Worm (Caenorhabditis elegans): Measurements from ENCODE around the gene irld-67.
A peak's percentile ranks its signal among the peaks of the same experiment; 100 is the strongest.

Gene irld-67

DNA sequence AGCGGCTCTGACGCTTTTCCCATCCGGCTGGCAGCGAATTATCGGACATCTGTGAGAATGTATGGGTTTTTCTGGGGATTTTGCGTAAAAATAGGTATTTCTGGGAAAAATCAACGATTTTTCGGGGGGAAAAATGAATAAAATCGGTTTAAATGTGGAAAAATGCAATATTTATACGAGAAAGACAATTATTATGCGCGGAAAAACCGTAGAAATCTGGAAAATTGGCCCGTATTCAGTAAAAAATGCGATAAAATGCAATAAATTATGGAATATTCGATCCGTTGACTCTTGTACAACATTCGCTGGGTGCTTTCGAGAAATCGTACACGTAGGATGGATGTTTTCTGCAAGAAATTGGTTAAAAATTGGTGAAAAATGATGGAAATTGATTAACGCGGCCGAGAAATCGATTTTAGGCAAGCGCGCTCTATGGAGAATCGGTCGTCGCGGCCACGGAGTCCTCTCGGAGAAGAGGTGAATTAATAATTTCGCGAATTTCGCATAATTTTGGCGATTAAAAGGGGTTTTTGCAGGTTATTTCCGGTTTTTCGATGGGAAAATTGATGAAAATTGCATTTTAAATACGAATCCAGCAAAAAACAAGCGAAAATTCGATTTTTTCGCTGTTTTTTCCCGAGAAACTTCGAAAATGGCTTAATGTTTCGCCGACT, 45.2 kb downstream of the irld-67 start, which contains the start of gene pinn-1 (continued):
- TF ChIP-seq akir-1 (GFP tag; optimal IDR thresholded peaks at IDR 0.05): no peak
- no peak for TF ChIP-seq mxl-1 (tag; optimal IDR thresholded peaks at IDR 0.05)
- peak; percentile 59 for TF ChIP-seq ceh-79 (tag; optimal IDR thresholded peaks at IDR 0.05)
- TF ChIP-seq Y53F4B.3 (GFP tag; IDR thresholded peaks at IDR 0.05): peak; percentile 10; the same call in 1 of the 2 replicates
- TF ChIP-seq F52B5.7 (tag; optimal IDR thresholded peaks at IDR 0.05): peak; percentile 72
- 0 out of 2 replicates have a peak, but pooled peaks have one; percentile 37 for TF ChIP-seq C17E4.6 (GFP tag; IDR thresholded peaks at IDR 0.05)
- no peak for TF ChIP-seq nhr-27 (tag; optimal IDR thresholded peaks at IDR 0.05)
- TF ChIP-seq hmg-20 (GFP tag; IDR thresholded peaks at IDR 0.05): no peak
- TF ChIP-seq cebp-1 (GFP tag; IDR thresholded peaks at IDR 0.05): peak; percentile 37; the same call in 1 of the 2 replicates
- peak; percentile 75 for TF ChIP-seq cebp-1 (tag; optimal IDR thresholded peaks at IDR 0.05)
- TF ChIP-seq unc-62 (GFP tag; optimal IDR thresholded peaks at IDR 0.05): no peak
- peak; percentile 52 for TF ChIP-seq efl-1 (GFP tag; optimal IDR thresholded peaks at IDR 0.05)
- TF ChIP-seq madf-6 (GFP tag; IDR thresholded peaks at IDR 0.05): peak; percentile 83
- peak; percentile 30 for TF ChIP-seq ztf-22 (GFP tag; optimal IDR thresholded peaks at IDR 0.05)
- TF ChIP-seq ceh-100 (GFP tag; IDR thresholded peaks at IDR 0.05): peak; percentile 85
- TF ChIP-seq B0019.2 (GFP tag; conservative IDR thresholded peaks at IDR 0.05): peak; percentile 63; the same call in 1 of the 2 replicates
- TF ChIP-seq nfya-1 (tag; optimal IDR thresholded peaks at IDR 0.05; ENCODE audit: borderline replicate concordance, insufficient read depth): no peak
- TF ChIP-seq ekl-4 (GFP tag; IDR thresholded peaks at IDR 0.05): peak; percentile 68
- peak; percentile 62 for TF ChIP-seq sptf-2 (GFP tag; optimal IDR thresholded peaks at IDR 0.05)
- TF ChIP-seq K11D2.4 (GFP tag; IDR thresholded peaks at IDR 0.05): peak; percentile 89
- TF ChIP-seq mcd-1 (GFP tag; IDR thresholded peaks at IDR 0.05): peak; percentile 99
- 0 out of 2 replicates have a peak, but pooled peaks have one; percentile 71 for TF ChIP-seq cebp-2 (GFP tag; IDR thresholded peaks at IDR 0.05)
- TF ChIP-seq bed-2 (GFP tag; IDR thresholded peaks at IDR 0.05): peak; percentile 97
- peak; percentile 56 for TF ChIP-seq repo-1 (tag; optimal IDR thresholded peaks at IDR 0.05)
- peak; percentile 85 for TF ChIP-seq madf-3 (GFP tag; IDR thresholded peaks at IDR 0.05)
- peak; percentile 86 for TF ChIP-seq chd-7 (tag; optimal IDR thresholded peaks at IDR 0.05)
- peak; percentile 31 for TF ChIP-seq snpc-3.4 (tag; optimal IDR thresholded peaks at IDR 0.05)
- no peak for TF ChIP-seq Y79H2A.3 (GFP tag; conservative IDR thresholded peaks at IDR 0.05)
- TF ChIP-seq ceh-91 (GFP tag; IDR thresholded peaks at IDR 0.05): peak; percentile 79
- TF ChIP-seq Y56A3A.18 (GFP tag; IDR thresholded peaks at IDR 0.05): 0 out of 2 replicates have a peak, but pooled peaks have one; percentile 48
- no peak for TF ChIP-seq die-1 (tag; optimal IDR thresholded peaks at IDR 0.05)
- TF ChIP-seq F57C9.4 (tag; optimal IDR thresholded peaks at IDR 0.05): peak; percentile 61
- no peak for TF ChIP-seq dpff-1 (tag; optimal IDR thresholded peaks at IDR 0.05)
- peak; percentile 47 for TF ChIP-seq dpl-1 (GFP tag; optimal IDR thresholded peaks at IDR 0.05)
- TF ChIP-seq hmg-1.2 (GFP tag; IDR thresholded peaks at IDR 0.05): peak; percentile 58
- TF ChIP-seq madf-10 (tag; optimal IDR thresholded peaks at IDR 0.05): peak; percentile 69
- TF ChIP-seq lsl-1 (GFP tag; optimal IDR thresholded peaks at IDR 0.05): peak; percentile 73
- no peak for TF ChIP-seq C06A6.2 (GFP tag; conservative IDR thresholded peaks at IDR 0.05)
- peak; percentile 94 for TF ChIP-seq dox-1 (GFP tag; IDR thresholded peaks at IDR 0.05)
- TF ChIP-seq let-607 (tag; optimal IDR thresholded peaks at IDR 0.05): no peak
- TF ChIP-seq hsf-1 (GFP tag; IDR thresholded peaks at IDR 0.05): peak; percentile 66; the same call in 1 of the 2 replicates
- no peak for TF ChIP-seq F57A8.1 (GFP tag; optimal IDR thresholded peaks at IDR 0.05)
- TF ChIP-seq attf-6 (GFP tag; IDR thresholded peaks at IDR 0.05): no peak
- TF ChIP-seq F22D6.2 (tag; optimal IDR thresholded peaks at IDR 0.05): peak; percentile 66
- TF ChIP-seq nhr-90 (tag; optimal IDR thresholded peaks at IDR 0.05): no peak
- no peak for TF ChIP-seq F49E8.2 (tag; optimal IDR thresholded peaks at IDR 0.05; ENCODE audit: insufficient read depth)
- TF ChIP-seq nhr-120 (GFP tag; IDR thresholded peaks at IDR 0.05): no peak

All from whole organism, young adult.